Fruit fly (Drosophila melanogaster): Measurements from ENCODE around the gene dpr20.

dpr20 gene

DNA sequence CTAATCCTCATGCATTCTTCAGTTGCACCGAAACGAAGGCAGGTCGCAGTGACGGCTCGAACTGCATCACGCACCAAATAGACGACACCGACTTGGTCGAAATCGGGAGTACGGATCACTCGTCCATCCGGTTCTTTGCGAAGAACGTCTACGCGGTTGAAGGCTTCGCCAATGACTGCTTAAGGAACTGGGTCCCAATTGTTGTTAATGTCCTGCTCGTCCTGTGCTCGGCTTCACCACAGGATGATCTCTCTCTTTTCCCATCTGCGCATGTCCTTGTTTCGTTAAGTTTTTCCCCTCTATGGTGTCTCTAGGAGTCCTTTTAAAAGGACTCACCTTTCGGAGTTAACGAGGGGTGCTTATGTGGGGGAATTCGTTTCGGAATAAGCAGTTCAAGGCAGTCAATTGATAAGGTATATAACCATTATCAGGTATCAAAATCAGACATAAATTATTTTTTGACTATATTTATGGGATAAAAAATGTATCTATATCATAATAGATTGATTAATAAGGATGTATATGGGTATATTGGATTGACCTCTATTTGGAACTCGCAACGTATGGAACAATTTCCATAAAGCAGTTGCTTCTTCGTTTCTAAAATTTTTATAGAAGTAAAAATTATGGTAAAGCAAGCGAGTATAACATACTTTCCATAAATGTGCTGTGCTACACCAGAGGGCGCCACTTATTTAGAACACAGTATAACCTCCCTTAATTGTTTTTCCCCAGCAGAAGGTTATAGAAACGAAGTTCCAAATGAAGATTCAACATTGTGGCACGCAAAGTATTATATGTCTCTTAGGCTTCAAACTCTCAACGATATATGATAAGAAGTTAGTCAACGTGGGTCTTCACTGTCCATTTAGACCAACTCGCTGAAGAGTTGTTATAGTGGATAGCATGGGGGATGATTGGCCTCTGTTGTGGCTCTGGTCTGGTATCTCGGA is at the start of gene dpr20:
Gene dpr20, minus strand, starts transcription at position 186 of the 953 bp plus-strand sequence.
- peak; percentile 14 for TF ChIP-seq noc (tag; optimal IDR thresholded peaks at IDR 0.05)

DNA sequence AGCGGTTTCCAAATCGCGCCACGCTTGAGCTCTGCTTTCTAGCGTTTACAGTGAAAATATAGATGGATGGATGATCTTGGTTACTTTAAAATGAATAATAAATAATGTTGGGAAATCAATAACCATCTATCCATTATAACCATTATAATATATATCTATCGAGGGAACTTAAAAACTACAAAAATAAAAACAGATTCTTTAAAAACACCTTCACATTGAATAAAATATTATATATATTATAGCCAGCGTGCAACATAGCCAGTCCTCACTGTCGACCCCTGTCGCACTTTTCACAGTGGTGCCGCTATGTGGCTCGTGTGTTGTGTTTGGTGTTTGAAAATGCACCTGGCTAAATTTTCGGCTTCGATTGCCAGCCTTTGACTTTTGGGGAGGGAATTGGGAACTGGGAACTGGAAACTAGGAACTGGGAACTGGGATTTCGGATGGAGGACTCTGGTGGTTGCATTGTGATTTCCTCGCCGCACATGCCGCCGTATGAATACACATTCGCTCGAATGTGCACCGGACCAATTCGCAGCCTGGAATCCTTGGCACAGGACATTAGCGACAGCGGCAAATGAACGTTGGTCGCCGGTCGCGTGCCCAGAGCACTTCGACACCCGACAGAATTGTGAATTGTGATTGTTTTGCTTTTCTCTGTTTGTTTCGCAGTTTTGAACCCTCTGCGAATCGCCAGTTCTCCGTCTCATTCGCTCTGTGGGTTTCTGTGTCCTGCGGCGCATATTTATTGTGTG is 48.1 kb upstream of the dpr20 start:
- TF ChIP-seq noc (tag; optimal IDR thresholded peaks at IDR 0.05): no peak

DNA sequence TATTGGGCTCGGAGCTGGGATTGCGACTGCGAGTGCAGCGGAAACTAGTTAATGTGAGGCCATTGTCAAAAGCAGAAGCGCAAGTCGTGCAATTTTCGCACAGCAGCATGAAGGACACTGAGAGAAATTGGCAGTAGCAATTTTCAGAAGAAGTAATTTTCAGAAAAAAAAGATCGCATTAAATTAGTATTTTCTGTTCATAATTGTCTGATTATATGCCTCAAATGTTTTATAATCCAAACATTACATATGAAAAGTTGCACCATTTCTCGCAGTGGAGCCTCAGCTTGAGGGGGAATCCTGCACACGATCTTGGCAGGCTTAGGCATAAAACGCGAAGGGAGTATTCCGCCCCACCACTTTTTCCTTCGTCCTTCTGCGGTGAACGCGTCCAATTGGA is 47.3 kb upstream of the dpr20 start:
- TF ChIP-seq noc (tag; optimal IDR thresholded peaks at IDR 0.05): no peak

DNA sequence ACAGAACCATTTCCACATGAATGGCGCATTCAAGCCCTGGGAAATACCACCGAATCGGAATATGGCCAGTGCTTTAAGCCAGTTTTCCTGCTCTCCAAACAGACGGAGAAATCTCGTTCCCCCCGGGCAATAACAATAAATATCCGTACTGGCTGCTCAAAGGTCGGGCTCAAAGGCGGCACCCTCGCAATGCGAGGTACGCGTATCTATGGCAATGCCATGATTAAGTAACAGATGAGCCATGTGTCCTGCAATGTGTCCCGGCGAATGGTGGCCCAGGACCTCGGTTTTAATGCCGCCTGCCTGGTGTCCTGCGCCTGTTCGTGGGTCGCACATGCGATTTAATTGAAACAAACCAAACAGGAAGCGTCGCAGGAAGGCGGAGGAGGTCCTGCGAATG is 46.9 kb upstream of the dpr20 start:
- TF ChIP-seq noc (tag; optimal IDR thresholded peaks at IDR 0.05): no peak

DNA sequence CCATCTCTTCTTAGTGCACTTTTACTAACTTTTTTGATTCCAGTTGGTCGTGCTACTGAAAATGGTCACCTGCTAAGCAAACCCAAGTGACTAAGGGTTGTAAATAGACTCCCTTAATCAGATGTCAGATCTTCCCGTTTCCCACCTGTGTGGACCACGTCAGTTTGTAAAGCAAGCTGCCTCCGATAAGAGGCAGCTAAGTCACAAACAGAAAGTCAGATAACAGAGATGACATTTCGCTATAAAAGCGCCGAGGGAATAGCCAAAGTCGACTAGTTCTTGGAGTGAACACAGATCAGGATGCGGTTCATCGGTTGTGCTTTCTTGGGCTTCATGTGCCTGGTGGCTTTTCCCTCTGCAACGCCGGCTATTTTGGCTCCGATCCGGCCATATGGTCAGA is 45.5 kb upstream of the dpr20 start, which contains the start of gene mat:
Gene mat, plus strand, starts transcription at position 301 of the 400 bp plus-strand sequence.
- TF ChIP-seq noc (tag; optimal IDR thresholded peaks at IDR 0.05): no peak

DNA sequence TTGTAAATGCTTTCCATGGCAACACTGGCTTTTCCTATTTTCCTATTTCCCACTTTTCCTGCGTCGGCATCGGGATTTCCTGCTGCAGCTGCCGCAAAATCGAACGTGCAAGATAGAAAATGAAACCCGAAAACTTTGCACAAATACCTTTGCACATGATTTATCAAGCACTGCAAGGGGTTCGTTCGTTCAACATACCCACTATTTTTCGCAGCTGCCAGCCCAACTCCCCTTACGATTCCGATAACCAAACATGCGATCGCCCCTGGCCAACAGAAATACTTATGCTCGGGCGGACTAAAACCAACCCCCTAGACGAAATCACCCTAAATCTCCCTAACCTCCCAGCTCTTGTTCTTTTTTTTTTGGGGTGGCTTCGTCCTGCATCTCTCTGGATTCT is 44.4 kb upstream of the dpr20 start:
- no peak for TF ChIP-seq noc (tag; optimal IDR thresholded peaks at IDR 0.05)

DNA sequence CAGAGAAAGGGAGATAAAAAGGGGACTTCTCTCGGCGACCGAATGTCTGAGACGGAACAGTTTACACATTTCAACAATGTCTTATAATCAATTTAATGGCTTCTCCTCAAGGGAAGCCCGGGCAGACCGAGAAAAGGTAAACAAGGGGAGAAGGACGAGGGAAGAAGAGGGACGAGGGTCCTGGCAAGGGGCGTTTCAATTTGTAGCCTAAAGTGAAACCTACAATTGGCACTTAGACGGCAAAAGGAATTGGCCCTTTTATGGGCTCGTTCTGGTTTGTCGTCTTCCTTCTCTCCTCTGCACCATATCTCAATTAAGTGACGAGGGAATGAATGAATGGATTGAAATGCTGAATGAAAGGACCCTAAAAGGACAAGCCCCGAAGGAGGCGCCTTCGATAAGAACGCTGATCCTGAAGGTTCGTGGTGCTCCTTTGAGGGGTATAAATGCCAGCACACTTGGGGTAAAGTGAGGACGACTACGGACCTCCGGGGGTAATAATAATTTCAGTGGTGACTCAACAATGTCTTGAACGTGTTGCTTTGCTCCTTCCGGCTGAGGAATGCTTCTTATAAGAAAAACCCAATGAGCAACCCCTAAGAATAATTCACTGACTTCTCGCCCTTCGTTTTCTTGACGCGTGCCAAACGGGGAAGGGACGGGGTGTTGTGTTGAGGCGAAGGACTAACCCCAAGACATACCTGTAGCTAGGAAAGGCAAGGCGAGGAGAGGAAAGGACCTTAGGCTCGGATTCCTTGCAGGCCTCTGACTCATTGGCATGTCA is 43.6 kb upstream of the dpr20 start:
- no peak for TF ChIP-seq noc (tag; optimal IDR thresholded peaks at IDR 0.05)

DNA sequence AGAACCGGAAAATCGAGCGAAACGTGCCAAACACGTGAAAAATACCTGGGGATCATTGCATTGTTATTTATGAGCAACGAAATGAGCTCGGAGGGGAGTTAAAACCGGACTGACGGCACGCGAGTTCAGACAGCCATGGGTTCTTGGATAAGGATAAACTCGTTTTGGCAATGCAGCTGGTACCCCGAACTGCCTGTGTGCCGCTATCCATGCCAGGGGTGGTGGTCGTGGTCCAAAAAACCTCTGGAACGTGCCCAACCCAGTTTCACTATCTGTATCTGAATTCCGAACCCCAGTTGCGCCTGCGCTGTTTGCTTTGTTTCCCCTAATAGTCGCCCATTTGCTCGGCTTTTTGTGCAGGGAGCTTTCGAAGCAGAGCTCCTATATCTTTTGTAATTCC is 42.3 kb upstream of the dpr20 start:
- TF ChIP-seq noc (tag; optimal IDR thresholded peaks at IDR 0.05): no peak

DNA sequence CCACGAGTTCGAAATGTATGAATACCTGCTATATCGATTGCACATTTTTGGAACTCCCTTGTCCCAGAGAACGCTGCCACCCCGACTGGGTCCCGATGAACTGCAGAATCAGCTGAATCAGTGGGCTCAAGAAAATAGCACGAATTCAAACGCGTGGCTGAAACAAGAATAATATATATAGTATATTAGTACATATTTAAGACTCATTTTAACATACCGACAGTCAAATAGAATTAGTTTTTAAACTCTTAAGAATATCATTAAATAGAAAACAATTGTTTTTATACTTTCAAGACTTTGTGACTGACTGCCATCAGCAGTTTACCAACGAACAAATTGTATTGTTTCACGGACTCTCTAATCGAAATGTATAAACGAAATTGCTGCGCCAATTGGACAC is 40.0 kb upstream of the dpr20 start, which contains the start of gene CG34057:
Gene CG34057, plus strand, starts transcription at position 301 of the 400 bp plus-strand sequence.
- TF ChIP-seq noc (tag; optimal IDR thresholded peaks at IDR 0.05): no peak

DNA sequence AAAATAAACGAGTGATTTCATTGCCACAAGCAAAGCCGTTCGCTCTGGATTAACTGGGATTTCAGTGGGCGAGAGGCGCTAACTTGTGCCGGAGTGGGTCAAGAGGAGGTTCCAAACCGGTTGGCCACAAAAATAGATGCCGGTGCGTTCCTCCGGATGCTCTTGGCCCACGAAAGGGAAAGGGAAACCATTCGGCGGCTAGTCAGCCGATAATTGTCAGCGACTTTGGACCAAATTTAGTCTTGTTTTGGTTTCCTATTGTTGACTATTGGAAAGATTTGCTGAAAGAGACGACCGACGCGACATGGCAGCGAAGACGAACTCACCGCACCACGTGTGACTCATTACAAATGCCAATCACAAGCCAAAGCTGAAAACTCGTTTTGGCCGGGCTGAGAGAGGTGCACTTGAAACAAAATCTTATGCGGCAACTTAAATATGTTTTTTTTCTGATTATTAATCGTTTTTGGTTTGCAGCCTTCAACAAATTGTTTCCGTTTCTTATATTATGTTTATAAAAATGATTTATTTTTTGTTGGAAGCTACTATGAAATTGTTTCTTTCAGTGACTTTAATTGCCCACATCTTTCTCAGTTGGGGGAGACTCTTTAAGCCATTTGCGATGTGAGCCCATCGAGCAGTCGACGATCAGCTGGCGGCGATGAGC is 38.4 kb upstream of the dpr20 start, which contains the start of gene CG34056:
Gene CG34056, plus strand, starts transcription at position 638 of the 667 bp plus-strand sequence.
- peak; percentile 94 for TF ChIP-seq noc (tag; optimal IDR thresholded peaks at IDR 0.05)

DNA sequence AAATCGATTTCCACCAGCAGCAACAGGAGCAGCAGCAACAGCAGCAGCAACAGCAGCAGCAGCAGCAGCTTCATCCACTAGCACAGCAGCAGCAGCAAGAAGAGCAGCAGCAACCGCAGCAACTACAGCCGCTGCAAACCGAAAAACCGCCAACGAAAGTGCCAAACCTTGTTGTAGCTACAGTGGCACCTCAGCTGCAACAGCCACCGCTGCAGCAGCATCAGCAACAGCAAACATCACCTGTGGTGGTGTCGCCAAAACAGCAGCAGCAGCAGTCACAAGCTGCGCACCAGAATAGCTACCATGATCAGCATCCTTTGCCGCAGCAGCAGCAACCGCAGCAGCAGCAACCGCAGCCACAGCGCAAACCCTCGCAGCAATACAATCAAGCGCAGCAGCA is 31.3 kb upstream of the dpr20 start:
- no peak for TF ChIP-seq noc (tag; optimal IDR thresholded peaks at IDR 0.05)

DNA sequence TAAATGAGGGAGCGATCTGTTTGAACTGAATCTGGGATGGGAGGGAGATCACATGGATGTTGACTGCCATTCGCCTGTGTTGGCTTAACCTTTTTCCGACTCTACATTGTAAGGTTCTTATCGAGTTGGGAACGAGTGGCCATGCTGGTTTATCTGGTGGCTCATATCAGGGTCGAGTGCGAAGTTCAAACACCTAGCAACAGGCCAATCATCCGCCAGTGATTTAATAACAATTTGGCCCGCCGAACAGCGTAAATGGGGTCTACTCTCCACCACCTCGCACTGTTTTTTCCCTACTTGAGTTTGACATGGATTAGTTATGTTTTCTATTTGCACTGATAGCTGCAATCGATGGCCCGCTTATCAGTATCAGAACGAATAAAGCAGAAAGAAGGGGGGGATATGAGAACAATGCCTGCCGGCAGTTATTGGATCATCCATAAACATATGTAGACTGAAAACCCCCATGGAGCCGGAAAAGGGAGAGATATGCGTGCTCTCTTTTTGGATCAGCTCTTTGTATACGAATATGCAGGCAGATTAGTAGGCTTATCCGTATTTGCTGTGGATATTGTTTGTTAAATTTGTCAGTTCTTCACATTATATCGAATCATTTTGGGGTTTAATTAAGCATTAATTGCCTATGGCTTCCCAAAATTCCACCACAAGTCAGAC is 30.5 kb upstream of the dpr20 start:
- TF ChIP-seq noc (tag; optimal IDR thresholded peaks at IDR 0.05): no peak

DNA sequence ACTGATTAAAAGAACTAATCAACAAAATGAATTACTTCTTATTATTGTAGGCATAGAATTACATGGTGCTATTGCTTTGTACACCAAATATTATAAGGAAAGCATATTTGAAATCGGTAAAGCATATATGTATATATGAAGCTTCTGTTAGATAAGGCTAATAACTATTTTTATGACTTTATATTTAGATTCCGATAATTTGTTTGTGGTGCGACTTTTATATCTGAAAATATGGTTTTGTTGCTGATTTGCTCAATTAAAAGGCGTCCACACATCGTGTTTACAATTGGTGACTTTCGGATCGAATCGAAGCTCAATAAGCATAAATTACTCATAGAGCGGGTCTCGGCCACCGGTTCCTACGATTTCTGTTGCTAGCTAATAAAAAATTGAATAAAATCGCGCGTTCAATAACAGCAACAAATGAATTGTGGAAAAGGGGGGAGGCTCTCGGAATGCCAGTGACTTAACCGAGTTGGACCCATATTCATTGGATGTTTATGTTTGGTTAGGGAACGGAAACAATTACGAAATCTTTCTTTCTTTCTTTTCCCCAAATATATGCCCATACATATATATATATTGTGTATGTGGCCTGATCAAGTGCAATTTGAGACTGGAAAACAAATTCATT is 28.7 kb upstream of the dpr20 start:
- TF ChIP-seq noc (tag; optimal IDR thresholded peaks at IDR 0.05): no peak

DNA sequence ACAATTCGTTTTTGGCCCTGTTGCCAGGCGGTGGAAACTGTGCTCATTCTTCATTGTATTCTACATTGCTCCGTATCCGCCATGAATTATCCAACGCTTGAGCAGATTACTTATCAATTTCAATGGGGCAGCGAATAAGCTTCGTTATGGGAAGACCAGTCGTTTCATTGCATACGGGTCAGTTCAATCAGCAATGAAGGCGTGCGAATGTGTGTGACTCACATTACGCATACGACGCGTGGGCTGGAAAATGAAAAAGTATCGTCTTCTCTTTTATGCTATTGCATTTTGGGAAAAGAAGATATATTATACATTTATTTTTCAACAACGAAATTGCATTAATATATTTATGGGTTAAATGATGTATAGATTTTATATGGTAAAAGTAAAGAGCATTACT is 28.0 kb upstream of the dpr20 start:
- TF ChIP-seq noc (tag; optimal IDR thresholded peaks at IDR 0.05): no peak

All from whole organism, larva.